Comparison of ENCODE assay signal across 1 fruit fly cellular context in the genomic region with DNA sequence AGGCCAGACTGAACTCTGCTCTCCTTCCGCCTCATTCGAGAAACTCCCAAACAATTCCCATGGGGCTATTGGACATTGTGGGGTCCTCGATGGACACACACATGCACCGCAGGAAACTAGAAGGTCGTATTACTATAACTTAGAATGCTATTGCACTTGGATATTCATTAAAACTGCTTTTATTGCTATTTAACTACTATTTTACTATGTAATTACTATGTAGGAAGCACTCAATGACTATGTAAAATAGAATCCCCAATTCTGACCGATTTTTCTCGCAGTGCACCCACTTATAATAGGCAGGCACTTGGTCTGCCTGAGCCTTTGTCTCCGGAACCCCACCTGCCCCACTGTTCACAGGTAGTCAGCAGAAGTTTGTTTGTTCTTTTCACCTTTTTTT.
TF ChIP-seq lines count a peak whose summit lies in the region.

No protein-coding gene starts in this region.

TF ChIP-seq in whole organism, embryonic, 481 proteins besides CTCF, POLR2A, EP300 and RAD21 (continued from another document):
- TF ChIP-seq crol (GFP tag; IDR thresholded peaks at IDR 0.05; lab: Robert Waterston, UW) (no peak), Meics (GFP tag; optimal IDR thresholded peaks at IDR 0.05; lab: Kevin White, UChicago) (no peak), CG15073 (GFP tag; optimal IDR thresholded peaks at IDR 0.05; lab: Kevin White, UChicago) (no peak), NfI (GFP tag; optimal IDR thresholded peaks at IDR 0.05; lab: Kevin White, UChicago) (peak; percentile 10), nom (GFP tag; optimal IDR thresholded peaks at IDR 0.05; lab: Kevin White, UChicago) (no peak), CG8290 (GFP tag; optimal IDR thresholded peaks at IDR 0.05; lab: Kevin White, UChicago) (no peak), CG8290 (tag; optimal IDR thresholded peaks at IDR 0.05; lab: Kevin White, UChicago) (peak in 1 of 2 experiments; percentile 24), HLHmδ (GFP tag; optimal IDR thresholded peaks at IDR 0.05; lab: Kevin White, UChicago) (no peak), row (GFP tag; IDR thresholded peaks at IDR 0.05; lab: Robert Waterston, UW) (peak; percentile 41; the same call in 1 of the 3 replicates), btn (GFP tag; optimal IDR thresholded peaks at IDR 0.05; lab: Kevin White, UChicago) (no peak), Ada2b (GFP tag; IDR thresholded peaks at IDR 0.05; lab: Robert Waterston, UW) (no peak), mld (GFP tag; IDR thresholded peaks at IDR 0.05; lab: Robert Waterston, UW; ENCODE audit: partially characterized antibody) (no peak), fru (optimal IDR thresholded peaks at IDR 0.05; lab: Kevin White, UChicago) (no peak), pros (GFP tag; optimal IDR thresholded peaks at IDR 0.05; lab: Kevin White, UChicago) (no peak), sens (GFP tag; lab: Kevin White, UChicago) (peak; percentile 64), psq (GFP tag; optimal IDR thresholded peaks at IDR 0.05; lab: Kevin White, UChicago) (no peak), CG13775 (GFP tag; optimal IDR thresholded peaks at IDR 0.05; lab: Kevin White, UChicago) (no peak), dysf (GFP tag; IDR thresholded peaks at IDR 0.05; lab: Robert Waterston, UW) (peak; percentile 45; the same call in 1 of the 3 replicates), ranshi (GFP tag; IDR thresholded peaks at IDR 0.05; lab: Robert Waterston, UW) (no peak), CG12104 (GFP tag; optimal IDR thresholded peaks at IDR 0.05; lab: Kevin White, UChicago) (no peak), dmrt99B (tag; optimal IDR thresholded peaks at IDR 0.05; lab: Kevin White, UChicago) (peak; percentile 25), CG18599 (GFP tag; optimal IDR thresholded peaks at IDR 0.05; lab: Kevin White, UChicago) (peak; percentile 58), Camta (GFP tag; optimal IDR thresholded peaks at IDR 0.05; lab: Kevin White, UChicago) (no peak), gcm2 (GFP tag; optimal IDR thresholded peaks at IDR 0.05; lab: Kevin White, UChicago) (no peak), CG13894 (tag; optimal IDR thresholded peaks at IDR 0.05; lab: Kevin White, UChicago) (no peak), CG1603 (tag; optimal IDR thresholded peaks at IDR 0.05; lab: Kevin White, UChicago) (no peak), amos (GFP tag; IDR thresholded peaks at IDR 0.05; lab: Robert Waterston, UW; ENCODE audit: partially characterized antibody) (no peak), CG11504 (tag; optimal IDR thresholded peaks at IDR 0.05; lab: Kevin White, UChicago) (peak; percentile 11), CG2678 (tag; optimal IDR thresholded peaks at IDR 0.05; lab: Kevin White, UChicago) (peak; percentile 26), tin (GFP tag; optimal IDR thresholded peaks at IDR 0.05; lab: Kevin White, UChicago) (no peak), CG3838 (GFP tag; optimal IDR thresholded peaks at IDR 0.05; lab: Kevin White, UChicago) (no peak)
